Fruit fly (Drosophila melanogaster): ENCODE data around the gene CG13690.

The CG13690 gene

DNA sequence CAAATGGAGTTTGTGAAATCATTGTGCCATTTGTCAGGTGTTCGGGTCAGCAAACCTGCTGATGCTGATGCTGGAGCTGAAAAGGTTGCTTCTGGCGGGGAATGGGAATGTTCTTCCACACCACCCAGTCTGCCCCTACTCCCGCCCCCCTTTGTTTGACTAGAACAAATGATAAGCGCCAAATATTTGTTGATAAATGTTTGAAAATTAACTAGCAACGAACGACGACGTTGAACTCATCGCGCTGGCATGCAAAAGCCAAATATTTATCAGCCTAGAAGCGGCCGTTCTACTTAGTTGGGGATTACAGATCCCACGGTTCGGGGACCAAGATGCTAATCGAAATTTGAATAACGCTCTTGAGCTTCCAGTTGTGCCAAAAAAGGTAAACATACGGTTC is 6.0 kb upstream of the CG13690 start:
- TF ChIP-seq h (GFP tag; optimal IDR thresholded peaks at IDR 0.05) (no peak), usp (GFP tag; optimal IDR thresholded peaks at IDR 0.05) (no peak), OdsH (GFP tag; optimal IDR thresholded peaks at IDR 0.05) (no peak), Myc (optimal IDR thresholded peaks at IDR 0.05) (no peak), woc (GFP tag; optimal IDR thresholded peaks at IDR 0.05) (no peak), foxo (GFP tag; optimal IDR thresholded peaks at IDR 0.05) (no peak), fru (GFP tag; optimal IDR thresholded peaks at IDR 0.05) (no peak), Abd-B (GFP tag; optimal IDR thresholded peaks at IDR 0.05) (no peak), Mio (GFP tag; optimal IDR thresholded peaks at IDR 0.05) (no peak), brk (GFP tag; optimal IDR thresholded peaks at IDR 0.05) (no peak), CrebA (GFP tag; optimal IDR thresholded peaks at IDR 0.05; ENCODE audit: borderline replicate concordance) (no peak), br (GFP tag; optimal IDR thresholded peaks at IDR 0.05) (no peak)

- TF ChIP-seq Dfd (GFP tag; optimal IDR thresholded peaks at IDR 0.05) (no peak), Myc (optimal IDR thresholded peaks at IDR 0.05) (no peak), br (GFP tag; optimal IDR thresholded peaks at IDR 0.05) (peak; percentile 86), sage (GFP tag; optimal IDR thresholded peaks at IDR 0.05) (peak; percentile 87), rgr (GFP tag; optimal IDR thresholded peaks at IDR 0.05) (peak; percentile 93), CG32264 (GFP tag; optimal IDR thresholded peaks at IDR 0.05) (peak; percentile 74), HLH106 (tag; optimal IDR thresholded peaks at IDR 0.05) (peak; percentile 68), Sp1 (GFP tag; optimal IDR thresholded peaks at IDR 0.05) (peak; percentile 89), dl (GFP tag; optimal IDR thresholded peaks at IDR 0.05; ENCODE audit: insufficient read depth in 1 of 2, partially characterized antibody in 2 of 2) (no peak), OdsH (GFP tag; optimal IDR thresholded peaks at IDR 0.05) (peak; percentile 93), dmrt93B (GFP tag; optimal IDR thresholded peaks at IDR 0.05) (peak; percentile 66), Rel (GFP tag; optimal IDR thresholded peaks at IDR 0.05) (peak; percentile 81), Rel (tag; optimal IDR thresholded peaks at IDR 0.05) (no peak), Hnf4 (GFP tag; optimal IDR thresholded peaks at IDR 0.05) (peak; percentile 84), fru (GFP tag; optimal IDR thresholded peaks at IDR 0.05) (peak; percentile 93), ey (GFP tag; optimal IDR thresholded peaks at IDR 0.05) (peak; percentile 92), h (GFP tag; optimal IDR thresholded peaks at IDR 0.05) (peak; percentile 94), CG9705 (GFP tag; optimal IDR thresholded peaks at IDR 0.05) (peak; percentile 39), foxo (GFP tag; optimal IDR thresholded peaks at IDR 0.05) (peak; percentile 44 to 92), GATAd (GFP tag; optimal IDR thresholded peaks at IDR 0.05) (no peak), Dif (GFP tag; optimal IDR thresholded peaks at IDR 0.05; ENCODE audit: partially characterized antibody) (no peak), woc (GFP tag; optimal IDR thresholded peaks at IDR 0.05) (peak; percentile 87), Jra (GFP tag; optimal IDR thresholded peaks at IDR 0.05) (peak; percentile 78), dsf (GFP tag; optimal IDR thresholded peaks at IDR 0.05; ENCODE audit: borderline replicate concordance) (peak; percentile 69), psq (GFP tag; optimal IDR thresholded peaks at IDR 0.05) (peak; percentile 88)
Observed at dm6 chr2L:423160-423559, 3.7 kb upstream of the CG13690 start.

dm6 chr2L:422573-422972 is 3.1 kb upstream of the CG13690 start, which contains the start of gene BBS8:
BBS8 (plus strand) TSS chr2L:422873.
- no peak for TF ChIP-seq Hnf4 (GFP tag; optimal IDR thresholded peaks at IDR 0.05)

DNA sequence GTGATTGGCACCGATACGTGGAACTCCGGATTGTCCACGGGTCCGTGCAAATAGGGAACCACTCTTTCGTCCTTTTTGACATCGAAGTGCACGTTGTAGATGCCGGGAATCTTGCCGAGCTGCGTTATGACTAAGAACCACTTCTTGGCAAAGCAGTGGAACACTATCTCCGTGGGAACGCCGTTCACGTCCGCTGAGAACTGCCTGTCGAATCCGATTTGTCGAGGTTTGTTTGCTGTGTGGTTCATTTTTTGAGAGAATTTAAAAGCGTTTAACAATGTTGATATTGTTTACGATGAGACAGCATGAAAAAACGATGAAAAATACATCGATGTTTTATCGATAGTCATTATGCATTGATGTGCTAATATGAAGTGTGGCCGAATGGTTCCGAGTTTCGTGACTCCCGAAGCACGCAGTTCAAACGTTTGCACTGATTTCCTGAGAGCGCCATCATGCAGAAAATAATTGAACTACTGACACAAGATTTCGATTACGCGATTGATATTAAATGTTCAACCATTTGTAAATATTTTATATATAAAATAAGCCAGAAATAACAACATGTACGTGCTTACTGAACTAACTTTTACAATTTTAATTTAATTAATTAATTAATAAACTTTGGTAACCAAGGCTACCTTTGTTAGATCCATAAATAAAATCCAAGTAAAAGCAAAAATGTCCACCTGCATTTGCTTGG is 1.8 kb upstream of the CG13690 start, which contains the start of the genes CG11885 and CG13692:
Gene CG11885 (minus strand): TSS at position 332 of the 703 bp plus-strand sequence.
Gene CG13692 (plus strand): TSS at position 653 of the 703 bp plus-strand sequence.
- TF ChIP-seq CG32264 (GFP tag; optimal IDR thresholded peaks at IDR 0.05) (peak; percentile 29), Jra (GFP tag; optimal IDR thresholded peaks at IDR 0.05) (no peak), foxo (GFP tag; optimal IDR thresholded peaks at IDR 0.05) (peak in 1 of 2 experiments; percentile 33), Abd-B (GFP tag; optimal IDR thresholded peaks at IDR 0.05) (no peak), br (GFP tag; optimal IDR thresholded peaks at IDR 0.05) (no peak), Mio (GFP tag; optimal IDR thresholded peaks at IDR 0.05) (no peak), dsf (GFP tag; optimal IDR thresholded peaks at IDR 0.05; ENCODE audit: borderline replicate concordance) (peak; percentile 11), lola (GFP tag; optimal IDR thresholded peaks at IDR 0.05) (no peak), h (GFP tag; optimal IDR thresholded peaks at IDR 0.05) (peak; percentile 60), woc (GFP tag; optimal IDR thresholded peaks at IDR 0.05) (no peak), sv (GFP tag; optimal IDR thresholded peaks at IDR 0.05) (no peak), sage (GFP tag; optimal IDR thresholded peaks at IDR 0.05) (peak; percentile 61), GATAd (GFP tag; optimal IDR thresholded peaks at IDR 0.05) (no peak), OdsH (GFP tag; optimal IDR thresholded peaks at IDR 0.05) (no peak), Myc (optimal IDR thresholded peaks at IDR 0.05) (peak; percentile 58), CrebA (GFP tag; optimal IDR thresholded peaks at IDR 0.05; ENCODE audit: borderline replicate concordance) (no peak), dl (GFP tag; optimal IDR thresholded peaks at IDR 0.05; ENCODE audit: insufficient read depth in 1 of 2, partially characterized antibody in 2 of 2) (no peak), rgr (GFP tag; optimal IDR thresholded peaks at IDR 0.05) (peak; percentile 64), Hr83 (GFP tag; optimal IDR thresholded peaks at IDR 0.05; ENCODE audit: poor library complexity, severe bottlenecking) (peak; percentile 58), pan (optimal IDR thresholded peaks at IDR 0.05) (no peak), tai (GFP tag; optimal IDR thresholded peaks at IDR 0.05) (no peak), usp (GFP tag; optimal IDR thresholded peaks at IDR 0.05) (no peak), CG9705 (GFP tag; optimal IDR thresholded peaks at IDR 0.05) (peak; percentile 34), Dfd (GFP tag; optimal IDR thresholded peaks at IDR 0.05) (no peak), Sp1 (GFP tag; optimal IDR thresholded peaks at IDR 0.05) (peak; percentile 32), fru (GFP tag; optimal IDR thresholded peaks at IDR 0.05) (no peak), jim (GFP tag; optimal IDR thresholded peaks at IDR 0.05) (no peak), brk (GFP tag; optimal IDR thresholded peaks at IDR 0.05) (no peak), Rel (GFP tag; optimal IDR thresholded peaks at IDR 0.05) (no peak), Rel (tag; optimal IDR thresholded peaks at IDR 0.05) (peak; percentile 74), HLH106 (tag; optimal IDR thresholded peaks at IDR 0.05) (peak; percentile 37), Hr78 (GFP tag; optimal IDR thresholded peaks at IDR 0.05) (no peak), Hnf4 (GFP tag; optimal IDR thresholded peaks at IDR 0.05) (peak; percentile 44), Vsx2 (GFP tag; optimal IDR thresholded peaks at IDR 0.05; ENCODE audit: partially characterized antibody) (no peak)
